Worm (Caenorhabditis elegans): ENCODE data around the gene nhr-190.

The nhr-190 gene

DNA sequence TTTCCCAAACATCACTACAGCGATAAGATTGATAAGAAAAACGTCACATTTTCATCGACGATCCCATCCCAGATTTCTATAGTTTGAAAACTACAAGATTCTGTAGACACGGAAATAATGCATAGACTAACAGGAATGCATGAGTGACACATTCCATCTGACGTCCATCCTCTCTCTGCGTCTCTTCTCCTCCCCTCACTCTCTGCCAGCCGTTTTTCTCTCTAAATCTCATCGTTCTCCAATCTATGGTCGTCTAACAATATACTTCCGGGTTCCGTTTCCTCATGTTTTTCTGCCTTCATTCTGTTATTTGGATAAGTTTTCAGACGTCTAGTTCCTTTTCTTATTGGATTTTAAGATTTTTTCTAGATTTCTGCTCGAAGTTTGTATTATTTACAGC lies 23.7 kb downstream of the nhr-190 start, which contains the start of gene F48G7.4 (continued):
- no peak for TF ChIP-seq daf-16 (GFP tag; optimal IDR thresholded peaks at IDR 0.05)
- no peak for TF ChIP-seq daf-16 (tag; optimal IDR thresholded peaks at IDR 0.05)
- no peak for TF ChIP-seq lin-13 (GFP tag; optimal IDR thresholded peaks at IDR 0.05)
- TF ChIP-seq saeg-2 (GFP tag; IDR thresholded peaks at IDR 0.05), result no peak
- no peak for TF ChIP-seq F49E8.2 (tag; optimal IDR thresholded peaks at IDR 0.05; ENCODE audit: borderline replicate concordance)
- no peak for TF ChIP-seq mxl-3 (GFP tag; optimal IDR thresholded peaks at IDR 0.05)
- TF ChIP-seq lsy-2 (tag; optimal IDR thresholded peaks at IDR 0.05), result peak; percentile 40 to 76
- no peak for TF ChIP-seq nhr-111 (GFP tag; optimal IDR thresholded peaks at IDR 0.05)
- TF ChIP-seq aly-2 (tag; optimal IDR thresholded peaks at IDR 0.05), result no peak
- no peak for TF ChIP-seq unc-39 (tag; optimal IDR thresholded peaks at IDR 0.05)
- TF ChIP-seq lin-38 (GFP tag; IDR thresholded peaks at IDR 0.05), result no peak
- peak; percentile 50 for TF ChIP-seq duxl-1 (tag; optimal IDR thresholded peaks at IDR 0.05; ENCODE audit: poor library complexity)
- TF ChIP-seq ZK546.5 (tag; optimal IDR thresholded peaks at IDR 0.05), result no peak
- TF ChIP-seq daf-12 (tag; optimal IDR thresholded peaks at IDR 0.05), result no peak
- no peak for TF ChIP-seq daf-19 (GFP tag; conservative IDR thresholded peaks at IDR 0.05)
- no peak for TF ChIP-seq madf-5 (GFP tag; IDR thresholded peaks at IDR 0.05)
- no peak for TF ChIP-seq attf-4 (tag; optimal IDR thresholded peaks at IDR 0.05)
- peak; percentile 73 for TF ChIP-seq mep-1 (tag; optimal IDR thresholded peaks at IDR 0.05)
- TF ChIP-seq zfp-2 (tag; optimal IDR thresholded peaks at IDR 0.05), result no peak
- peak; percentile 79 for TF ChIP-seq hlh-30 (tag; optimal IDR thresholded peaks at IDR 0.05; ENCODE audit: insufficient read depth)
- TF ChIP-seq Y48G9A.11 (GFP tag; IDR thresholded peaks at IDR 0.05), result no peak
- no peak for TF ChIP-seq dmd-8 (GFP tag; IDR thresholded peaks at IDR 0.05)
- no peak for TF ChIP-seq nhr-77 (tag; optimal IDR thresholded peaks at IDR 0.05)
- peak; percentile 10 for TF ChIP-seq dpl-1 (GFP tag; optimal IDR thresholded peaks at IDR 0.05)
- TF ChIP-seq ctbp-1 (GFP tag; IDR thresholded peaks at IDR 0.05), result no peak
- no peak for TF ChIP-seq ceh-62 (tag; optimal IDR thresholded peaks at IDR 0.05)
- TF ChIP-seq ceh-44 (GFP tag; IDR thresholded peaks at IDR 0.05), result no peak
- peak; percentile 75 for TF ChIP-seq dmd-6 (GFP tag; IDR thresholded peaks at IDR 0.05)
- no peak for TF ChIP-seq ceh-28 (tag; optimal IDR thresholded peaks at IDR 0.05)
- TF ChIP-seq lir-3 (tag; optimal IDR thresholded peaks at IDR 0.05), result no peak
- peak; percentile 56 for TF ChIP-seq mes-2 (tag; optimal IDR thresholded peaks at IDR 0.05; ENCODE audit: poor library complexity, severe bottlenecking)
- TF ChIP-seq lim-7 (GFP tag; IDR thresholded peaks at IDR 0.05), result no peak
- no peak for TF ChIP-seq nhr-10 (tag; optimal IDR thresholded peaks at IDR 0.05)
- TF ChIP-seq aha-1 (tag), result no peak
- peak; percentile 24 for TF ChIP-seq nhr-48 (tag; optimal IDR thresholded peaks at IDR 0.05)
- peak; percentile 30 for TF ChIP-seq nhr-6 (tag; optimal IDR thresholded peaks at IDR 0.05)
- peak; percentile 71 for TF ChIP-seq hlh-11 (tag; optimal IDR thresholded peaks at IDR 0.05)
- TF ChIP-seq unc-130 (GFP tag; optimal IDR thresholded peaks at IDR 0.05), result no peak
- no peak for TF ChIP-seq vab-7 (GFP tag; IDR thresholded peaks at IDR 0.05)
- no peak for TF ChIP-seq ztf-7 (tag; optimal IDR thresholded peaks at IDR 0.05)
- no peak for TF ChIP-seq lin-39 (tag; optimal IDR thresholded peaks at IDR 0.05)
- TF ChIP-seq nhr-237 (tag; optimal IDR thresholded peaks at IDR 0.05), result no peak
- no peak for TF ChIP-seq dmd-9 (GFP tag; IDR thresholded peaks at IDR 0.05)
- no peak for TF ChIP-seq fos-1 (tag; optimal IDR thresholded peaks at IDR 0.05)
- TF ChIP-seq egl-27 (tag; optimal IDR thresholded peaks at IDR 0.05), result no peak
- no peak for TF ChIP-seq jun-1 (tag; optimal IDR thresholded peaks at IDR 0.05)
- no peak for TF ChIP-seq ces-1 (GFP tag; optimal IDR thresholded peaks at IDR 0.05)
- no peak for TF ChIP-seq zfp-3 (GFP tag; conservative IDR thresholded peaks at IDR 0.05)
- TF ChIP-seq mdt-29 (GFP tag; IDR thresholded peaks at IDR 0.05), result no peak
- no peak for TF ChIP-seq php-3 (GFP tag; IDR thresholded peaks at IDR 0.05)
- no peak for TF ChIP-seq ceh-32 (tag; optimal IDR thresholded peaks at IDR 0.05; ENCODE audit: poor library complexity)
- TF ChIP-seq ama-1 (optimal IDR thresholded peaks at IDR 0.05), result no peak
- TF ChIP-seq ceh-20 (GFP tag; IDR thresholded peaks at IDR 0.05), result peak; percentile 60; the same call in 1 of the 2 replicates
